Worm (Caenorhabditis elegans) whole organism, L4/young adult: ENCODE measurements around the gene T10F2.2.

Experiments
- W03F9.2 ChIP-seq: fragments of 150-350 bp; optimal IDR thresholded peaks from 2 replicates; lab custom pipeline; 2014; ENCODE audit warnings: missing biosample characterization, missing genetic modification characterization
- dao-5 ChIP-seq: sonication (generic microtip); optimal IDR thresholded peaks from 2 replicates; lab custom pipeline; 2016; ENCODE audit warnings: missing genotype, missing genetic modification characterization, moderate library complexity, missing compliant biosample characterization
- him-1 ChIP-seq: sonication (generic microtip); optimal IDR thresholded peaks from 2 replicates; lab custom pipeline; 2016; ENCODE audit warnings: missing genotype, missing genetic modification reagents, missing genetic modification characterization, missing compliant biosample characterization

DNA sequence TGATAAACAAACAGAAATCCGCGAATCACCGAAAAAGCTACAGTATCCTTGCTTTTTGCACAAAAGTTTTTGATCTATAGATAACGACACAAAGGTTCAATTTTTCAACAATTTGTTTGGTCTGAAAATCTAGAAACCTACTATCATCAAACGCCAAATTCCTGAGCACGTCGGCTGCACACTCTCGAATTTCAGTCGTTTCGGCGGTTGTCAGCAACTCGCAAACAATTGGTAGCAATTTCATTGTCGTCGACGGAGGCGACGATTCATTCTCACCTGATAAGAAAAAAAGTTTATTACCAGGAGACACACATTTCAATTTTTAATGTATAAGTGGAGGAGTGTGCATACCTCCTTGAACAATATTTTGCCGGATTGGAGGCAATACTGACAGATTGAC, 19.2 kb downstream of the T10F2.2 start:
- TF ChIP-seq him-1 (no peak), dao-5 (no peak), W03F9.2 (no peak)
